Fruit fly (Drosophila melanogaster) whole organism, embryonic: ENCODE data around the gene mRpL51.

Experiments
- BEAF-32 ChIP-seq: fragments of 200-800 bp; sonication (Bioruptor generic); optimal IDR thresholded peaks from 3 replicates; lab custom pipeline; 2017; ENCODE audit warnings: missing biosample characterization, missing genetic modification characterization, mild to moderate bottlenecking, moderate library complexity, missing genetic modification reagents
- Blimp-1 ChIP-seq: fragments of 200-800 bp; sonication (Bioruptor generic); optimal IDR thresholded peaks from 3 replicates; lab custom pipeline; 2018; ENCODE audit warnings: missing biosample characterization, missing genetic modification characterization, mild to moderate bottlenecking, moderate library complexity, missing genetic modification reagents
- CG10147 ChIP-seq: fragments of 200-800 bp; sonication (Bioruptor generic); optimal IDR thresholded peaks from 2 replicates; lab custom pipeline; 2019; ENCODE audit warnings: missing biosample characterization, mild to moderate bottlenecking, missing genetic modification characterization, moderate library complexity
- CG11398 ChIP-seq: fragments of 200-800 bp; sonication (Bioruptor generic); optimal IDR thresholded peaks from 2 replicates; lab custom pipeline; 2016; ENCODE audit warnings: missing biosample characterization, missing genetic modification characterization
- CG11695 ChIP-seq: fragments of 200-800 bp; sonication (Bioruptor generic); IDR thresholded peaks from 3 replicates; pipeline ENCODE4 v1.3.6; 2022; ENCODE audit warnings: missing biosample characterization, missing genetic modification characterization
- CG12299 ChIP-seq: fragments of 200-800 bp; sonication (Bioruptor generic); optimal IDR thresholded peaks from 2 replicates; lab custom pipeline; 2018; ENCODE audit warnings: missing biosample characterization, mild to moderate bottlenecking, missing genetic modification characterization
- CG14667 ChIP-seq: fragments of 200-800 bp; sonication (Bioruptor generic); IDR thresholded peaks from 2 replicates; pipeline ENCODE4 v1.3.6; 2022; ENCODE audit warnings: missing biosample characterization, missing genetic modification characterization
- CG1647 ChIP-seq: fragments of 200-800 bp; sonication (Bioruptor generic); optimal IDR thresholded peaks from 3 replicates; lab custom pipeline; 2016; ENCODE audit warnings: missing biosample characterization, missing genetic modification characterization
- CG18619 ChIP-seq: fragments of 200-800 bp; sonication (Bioruptor generic); optimal IDR thresholded peaks from 3 replicates; lab custom pipeline; 2017; ENCODE audit warnings: missing biosample characterization, mild to moderate bottlenecking, missing genetic modification characterization
- CG2120 ChIP-seq: fragments of 200-800 bp; sonication (Bioruptor generic); optimal IDR thresholded peaks from 3 replicates; lab custom pipeline; 2016; ENCODE audit warnings: missing biosample characterization, missing genetic modification characterization
- CG2889 ChIP-seq: fragments of 200-800 bp; sonication (Bioruptor generic); IDR thresholded peaks from 3 replicates; pipeline ENCODE4 v1.3.6; 2022; ENCODE audit warnings: missing biosample characterization, missing genetic modification characterization
- CG31441 ChIP-seq: fragments of 200-800 bp; sonication (Bioruptor generic); IDR thresholded peaks from 2 replicates; pipeline ENCODE4 v1.3.6; 2022; ENCODE audit warnings: missing biosample characterization, missing genetic modification characterization
- CG3281 ChIP-seq: fragments of 200-800 bp; sonication (Bioruptor generic); optimal IDR thresholded peaks from 3 replicates; lab custom pipeline; 2017; ENCODE audit warnings: missing biosample characterization, mild to moderate bottlenecking, missing genetic modification characterization
- CG34376 ChIP-seq: fragments of 200-800 bp; sonication (Bioruptor generic); optimal IDR thresholded peaks from 2 replicates; lab custom pipeline; 2018; ENCODE audit warnings: missing biosample characterization, mild to moderate bottlenecking, missing genetic modification characterization
- CG4424 ChIP-seq: fragments of 200-800 bp; sonication (Bioruptor generic); optimal IDR thresholded peaks from 3 replicates; lab custom pipeline; 2016; ENCODE audit warnings: missing biosample characterization, missing genetic modification characterization
- CG4617 ChIP-seq: fragments of 200-800 bp; sonication (Bioruptor generic); optimal IDR thresholded peaks from 3 replicates; lab custom pipeline; 2016; ENCODE audit warnings: missing biosample characterization, missing genetic modification characterization, borderline replicate concordance
- CG4707 ChIP-seq: fragments of 200-800 bp; sonication (Bioruptor generic); optimal IDR thresholded peaks from 2 replicates; lab custom pipeline; 2018; ENCODE audit warnings: missing biosample characterization, mild to moderate bottlenecking, missing genetic modification characterization, moderate library complexity
- CG4854 ChIP-seq: fragments of 200-800 bp; sonication (Bioruptor generic); optimal IDR thresholded peaks from 2 replicates; lab custom pipeline; 2016; ENCODE audit warnings: missing biosample characterization, missing genetic modification characterization, inconsistent platforms
- CG7786 ChIP-seq: fragments of 200-800 bp; sonication (Bioruptor generic); optimal IDR thresholded peaks from 2 replicates; lab custom pipeline; 2016; ENCODE audit warnings: missing biosample characterization, missing genetic modification characterization
- CG8089 ChIP-seq: fragments of 200-800 bp; sonication (Bioruptor generic); optimal IDR thresholded peaks from 3 replicates; lab custom pipeline; 2016; ENCODE audit warnings: missing biosample characterization, missing genetic modification characterization
- CG9609 ChIP-seq: fragments of 200-800 bp; sonication (Bioruptor generic); optimal IDR thresholded peaks from 3 replicates; lab custom pipeline; 2016; ENCODE audit warnings: missing biosample characterization, missing genetic modification characterization
- CTCF ChIP-seq: fragments of 200-800 bp; sonication (Bioruptor generic); optimal IDR thresholded peaks from 2 replicates; lab custom pipeline; 2017; ENCODE audit warnings: missing biosample characterization, mild to moderate bottlenecking, missing genetic modification characterization, moderate library complexity
- Camta ChIP-seq: fragments of 200-800 bp; sonication (Bioruptor generic); optimal IDR thresholded peaks from 2 replicates; lab custom pipeline; 2016; ENCODE audit warnings: missing biosample characterization, missing genetic modification characterization
- Doc3 ChIP-seq: fragments of 200-800 bp; sonication (Bioruptor generic); IDR thresholded peaks from 3 replicates; pipeline ENCODE4 v1.3.6; 2022; ENCODE audit warnings: missing biosample characterization, missing genetic modification characterization; ENCODE audit not compliant: partially characterized antibody
- Elba2 ChIP-seq: fragments of 200-800 bp; sonication (Bioruptor generic); optimal IDR thresholded peaks from 3 replicates; lab custom pipeline; 2016; ENCODE audit warnings: missing biosample characterization, missing genetic modification characterization
- Fer1 ChIP-seq: fragments of 200-800 bp; sonication (Bioruptor generic); optimal IDR thresholded peaks from 2 replicates; lab custom pipeline; 2017; ENCODE audit warnings: missing biosample characterization, mild to moderate bottlenecking, missing genetic modification characterization
- HLH4C ChIP-seq: fragments of 200-800 bp; sonication (Bioruptor generic); IDR thresholded peaks from 3 replicates; pipeline ENCODE4 v1.3.6; 2022; ENCODE audit warnings: missing biosample characterization, missing genetic modification characterization; ENCODE audit not compliant: partially characterized antibody
- Lpt ChIP-seq: fragments of >200 bp; optimal IDR thresholded peaks from 2 replicates; lab custom pipeline; 2018; ENCODE audit warnings: missing biosample characterization, missing genetic modification characterization
- MBD-R2 ChIP-seq: fragments of 200-800 bp; sonication (Bioruptor generic); IDR thresholded peaks from 2 replicates; pipeline ENCODE4 v1.3.6; 2022; ENCODE audit warnings: missing biosample characterization, missing genetic modification characterization
- Poxn ChIP-seq: fragments of 200-800 bp; sonication (Bioruptor generic); IDR thresholded peaks from 2 replicates; pipeline ENCODE4 v1.3.6; 2022; ENCODE audit warnings: missing biosample characterization, missing genetic modification characterization
- Tbp ChIP-seq: fragments of >200 bp; optimal IDR thresholded peaks from 2 replicates; lab custom pipeline; 2018; ENCODE audit warnings: missing biosample characterization, missing genetic modification characterization
- Trl ChIP-seq, 3 experiments: fragments of >200 bp in 2 of 3; fragments of 200-800 bp in 1 of 3; sonication (Bioruptor generic) in 1 of 3; optimal IDR thresholded peaks; 2 replicates in 1 of 3; 3 replicates in 2 of 3; lab custom pipeline; 2016 to 2017; ENCODE audit warnings: missing biosample characterization in 1 of 3, missing genetic modification characterization in 1 of 3
- ap ChIP-seq: fragments of 200-800 bp; sonication (Bioruptor generic); IDR thresholded peaks from 2 replicates; pipeline ENCODE4 v1.3.6; 2022; ENCODE audit warnings: missing biosample characterization, missing genetic modification characterization
- bab2 ChIP-seq: fragments of 200-800 bp; sonication (Bioruptor generic); optimal IDR thresholded peaks from 2 replicates; lab custom pipeline; 2016; ENCODE audit warnings: missing biosample characterization, missing genetic modification characterization
- bbx ChIP-seq: fragments of 200-800 bp; sonication (Bioruptor generic); IDR thresholded peaks from 2 replicates; pipeline ENCODE4 v1.3.6; 2022; ENCODE audit warnings: missing biosample characterization, missing genetic modification characterization; ENCODE audit not compliant: partially characterized antibody
- crp ChIP-seq, 2 experiments: fragments of 200-800 bp; sonication (Bioruptor generic); optimal IDR thresholded peaks; 2 replicates in 1 of 2; 3 replicates in 1 of 2; lab custom pipeline; 2017; ENCODE audit warnings: missing biosample characterization in 2 of 2, missing genetic modification characterization in 2 of 2, mild to moderate bottlenecking in 1 of 2, moderate library complexity in 1 of 2
- disco-r ChIP-seq: fragments of 200-800 bp; sonication (Bioruptor generic); optimal IDR thresholded peaks from 2 replicates; lab custom pipeline; 2016; ENCODE audit warnings: missing biosample characterization, missing genetic modification characterization
- ftz-f1 ChIP-seq: fragments of 200-800 bp; sonication (Bioruptor generic); optimal IDR thresholded peaks from 2 replicates; lab custom pipeline; 2016; ENCODE audit warnings: missing biosample characterization, missing genetic modification characterization
- gce ChIP-seq: fragments of 200-800 bp; sonication (Bioruptor generic); IDR thresholded peaks from 3 replicates; pipeline ENCODE4 v1.3.6; 2022; ENCODE audit warnings: missing biosample characterization, missing genetic modification characterization
- gcm ChIP-seq: fragments of 200-800 bp; sonication (Bioruptor generic); optimal IDR thresholded peaks from 2 replicates; lab custom pipeline; 2019; ENCODE audit warnings: missing biosample characterization, mild to moderate bottlenecking, missing genetic modification characterization, moderate library complexity
- gt ChIP-seq: fragments of 200-800 bp; sonication (Bioruptor generic); IDR thresholded peaks from 2 replicates; pipeline ENCODE4 v1.3.6; 2022; ENCODE audit warnings: missing biosample characterization, missing genetic modification characterization
- inv ChIP-seq: fragments of 200-800 bp; sonication (Bioruptor generic); IDR thresholded peaks from 2 replicates; pipeline ENCODE4 v1.3.6; 2022; ENCODE audit warnings: missing biosample characterization, missing genetic modification characterization; ENCODE audit not compliant: partially characterized antibody
- kay ChIP-seq: fragments of 200-800 bp; sonication (Bioruptor generic); optimal IDR thresholded peaks from 2 replicates; lab custom pipeline; 2016; ENCODE audit warnings: missing biosample characterization, missing genetic modification characterization
- ken ChIP-seq: fragments of 200-800 bp; sonication (Bioruptor generic); IDR thresholded peaks from 3 replicates; pipeline ENCODE4 v1.3.6; 2022; ENCODE audit warnings: missing biosample characterization, missing genetic modification characterization
- kni ChIP-seq: fragments of 200-800 bp; sonication (Bioruptor generic); optimal IDR thresholded peaks from 3 replicates; lab custom pipeline; 2017; ENCODE audit warnings: mild to moderate bottlenecking, missing biosample characterization, missing genetic modification reagents, missing genetic modification characterization
- lbe ChIP-seq: fragments of 200-800 bp; sonication (Bioruptor generic); optimal IDR thresholded peaks from 2 replicates; lab custom pipeline; 2016; ENCODE audit warnings: missing biosample characterization, mild to moderate bottlenecking, missing genetic modification characterization
- mirr ChIP-seq: fragments of 200-800 bp; sonication (Bioruptor generic); optimal IDR thresholded peaks from 3 replicates; lab custom pipeline; 2018; ENCODE audit warnings: missing biosample characterization, mild to moderate bottlenecking, missing genetic modification characterization
- phol ChIP-seq: fragments of 200-800 bp; sonication (Bioruptor generic); optimal IDR thresholded peaks from 3 replicates; lab custom pipeline; 2018; ENCODE audit warnings: missing biosample characterization, mild to moderate bottlenecking, missing genetic modification characterization, moderate library complexity
- pros ChIP-seq: fragments of 200-800 bp; sonication (Bioruptor generic); optimal IDR thresholded peaks from 3 replicates; lab custom pipeline; 2019; ENCODE audit warnings: missing biosample characterization, mild to moderate bottlenecking, missing genetic modification characterization, moderate library complexity
- slou ChIP-seq: fragments of 200-800 bp; sonication (Bioruptor generic); optimal IDR thresholded peaks from 3 replicates; lab custom pipeline; 2016; ENCODE audit warnings: missing biosample characterization, missing genetic modification characterization
- vfl ChIP-seq: fragments of 200-800 bp; sonication (Bioruptor generic); optimal IDR thresholded peaks from 2 replicates; lab custom pipeline; 2016; ENCODE audit warnings: missing biosample characterization, missing genetic modification characterization

Gene mRpL51

DNA sequence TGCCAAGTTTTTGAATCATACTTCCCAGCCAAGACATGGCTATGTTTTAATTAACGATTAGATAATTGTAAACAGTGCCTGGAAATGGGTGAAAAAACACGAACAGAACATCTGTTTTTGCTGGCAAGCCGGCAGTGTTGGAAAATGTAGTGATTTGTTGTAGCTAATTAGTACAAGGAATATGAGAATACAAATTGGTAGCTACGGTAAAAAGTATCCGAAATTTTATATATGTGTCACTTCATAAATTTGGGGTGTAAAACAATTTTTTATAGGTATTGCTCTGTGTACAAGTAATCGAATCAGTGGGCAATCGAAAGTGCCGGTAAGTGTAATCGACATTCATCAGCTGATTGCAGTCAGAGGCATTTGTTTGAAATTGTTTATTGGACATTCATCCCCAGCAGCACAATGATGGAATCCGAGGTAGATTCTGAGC, at the start of gene mRpL51, which contains the start of gene Uba4 (continued):
- TF ChIP-seq HLH4C (GFP tag; lab: Robert Waterston, UW) (peak; percentile 69), ap (no peak), CG34376 (GFP tag; lab: Kevin White, UChicago) (peak; percentile 35), MBD-R2 (GFP tag; lab: Robert Waterston, UW) (peak; percentile 80; the same call in 1 of the 2 replicates), CG9609 (GFP tag; lab: Kevin White, UChicago) (peak; percentile 40), CG4854 (GFP tag; lab: Kevin White, UChicago) (peak; percentile 15), vfl (GFP tag; lab: Kevin White, UChicago) (no peak), Lpt (GFP tag; lab: Kevin White, UChicago) (no peak), CG11695 (0 out of 3 replicates have a peak, but pooled peaks have one; percentile 35), kni (GFP tag; lab: Kevin White, UChicago) (peak; percentile 25), mirr (peak; percentile 56), CG11398 (GFP tag; lab: Kevin White, UChicago) (peak; percentile 19), CG12299 (tag; lab: Kevin White, UChicago) (peak; percentile 7), gce (GFP tag; lab: Robert Waterston, UW) (no peak), Tbp (no peak), bbx (peak; percentile 42; the same call in 1 of the 2 replicates), Blimp-1 (peak; percentile 24), Camta (GFP tag; lab: Kevin White, UChicago) (peak; percentile 16), ftz-f1 (GFP tag; lab: Kevin White, UChicago) (no peak), kay (GFP tag; lab: Kevin White, UChicago) (no peak), CG4424 (GFP tag; lab: Kevin White, UChicago) (peak; percentile 42), CG2120 (GFP tag; lab: Kevin White, UChicago) (peak; percentile 66), BEAF-32 (GFP tag; lab: Kevin White, UChicago) (peak; percentile 59), inv (no peak), CG14667 (no peak), Fer1 (peak; percentile 46), CG3281 (peak; percentile 23), slou (peak; percentile 14), CTCF (GFP tag; lab: Kevin White, UChicago) (peak; percentile 11), disco-r (GFP tag; lab: Kevin White, UChicago) (no peak), gcm (GFP tag; lab: Kevin White, UChicago) (no peak), CG4707 (GFP tag; lab: Kevin White, UChicago) (peak; percentile 69), CG4617 (GFP tag; lab: Kevin White, UChicago) (peak; percentile 28), bab2 (GFP tag; lab: Kevin White, UChicago) (peak; percentile 51), crp (GFP tag; optimal IDR thresholded peaks at IDR 0.05; lab: Kevin White, UChicago) (peak; percentile 90 to 97), Trl (optimal IDR thresholded peaks at IDR 0.05; lab: Kevin White, UChicago) (no peak), Trl (GFP tag; optimal IDR thresholded peaks at IDR 0.05; lab: Kevin White, UChicago) (peak; percentile 30), CG7786 (peak; percentile 7), Elba2 (peak; percentile 61), lbe (peak; percentile 72), CG2889 (GFP tag; lab: Robert Waterston, UW) (no peak), CG8089 (GFP tag; lab: Kevin White, UChicago) (no peak), Doc3 (GFP tag; lab: Robert Waterston, UW) (peak; percentile 51; the same call in 1 of the 3 replicates), ken (GFP tag; lab: Robert Waterston, UW) (no peak), pros (GFP tag; lab: Kevin White, UChicago) (no peak), CG31441 (GFP tag; lab: Robert Waterston, UW) (0 out of 2 replicates have a peak, but pooled peaks have one; percentile 28), CG10147 (GFP tag; lab: Kevin White, UChicago) (peak; percentile 6), CG1647 (GFP tag; lab: Kevin White, UChicago) (no peak), Poxn (GFP tag; lab: Robert Waterston, UW) (no peak), CG18619 (GFP tag; lab: Kevin White, UChicago) (peak; percentile 4), phol (tag; lab: Kevin White, UChicago) (peak; percentile 45), gt (GFP tag; lab: Robert Waterston, UW) (no peak)
